Worm (Caenorhabditis elegans) whole organism, L1 larva: Measurements from ENCODE around the gene bath-7.

Experiments used
- elt-3 ChIP-seq, 6 experiments: fragments of 150-350 bp in 1 of 6; sonication (generic microtip); optimal IDR thresholded peaks; 2 replicates each; lab custom pipeline; 2017 to 2018; ENCODE audit warnings: missing biosample characterization in 6 of 6, missing genetic modification characterization in 6 of 6, inconsistent platforms in 1 of 6
- hlh-4 ChIP-seq: sonication (generic microtip); optimal IDR thresholded peaks from 2 replicates; lab custom pipeline; 2016; ENCODE audit warnings: mild to moderate bottlenecking, missing genetic modification characterization, missing compliant biosample characterization

DNA sequence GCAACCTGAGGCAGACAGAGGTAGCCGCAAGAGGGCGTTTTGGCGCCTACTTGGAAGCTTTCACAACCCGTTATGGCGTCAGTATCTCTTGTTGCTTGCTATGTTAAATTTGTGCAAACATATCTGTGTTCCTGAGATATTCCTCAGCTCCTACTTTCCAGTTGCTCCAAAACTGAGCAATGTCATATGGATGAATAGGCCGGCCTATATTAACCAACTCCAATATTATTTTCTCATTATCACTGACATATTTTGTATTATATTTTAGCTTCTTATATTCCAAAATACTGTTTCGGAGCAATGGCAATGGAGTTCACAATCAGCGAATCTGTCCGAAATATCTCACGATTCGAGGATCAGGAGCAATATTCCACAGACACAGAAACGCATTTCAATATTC, 45.3 kb downstream of the bath-7 start, which contains the start of gene math-13:
- TF ChIP-seq hlh-4 (tag; lab: Kevin White, UChicago): no peak
- no peak for TF ChIP-seq elt-3 (tag; optimal IDR thresholded peaks at IDR 0.05; lab: Kevin White, UChicago)
